Worm (Caenorhabditis elegans): ENCODE measurements around the gene heh-1.

heh-1 gene

ce11 chrIII:3152848-3153247 is 46.5 kb downstream of the heh-1 start, which contains the start of gene C44B11.6:
Gene C44B11.6 (plus strand): TSS chrIII:3153148.
- TF ChIP-seq lin-13 (tag; optimal IDR thresholded peaks at IDR 0.05), result no peak
- no peak for TF ChIP-seq ces-1 (GFP tag; optimal IDR thresholded peaks at IDR 0.05)
- no peak for TF ChIP-seq elt-3 (tag; optimal IDR thresholded peaks at IDR 0.05)
- no peak for TF ChIP-seq ceh-39 (tag; optimal IDR thresholded peaks at IDR 0.05)
- TF ChIP-seq zip-8 (tag; optimal IDR thresholded peaks at IDR 0.05), result no peak
- no peak for TF ChIP-seq unc-39 (tag; optimal IDR thresholded peaks at IDR 0.05)
- no peak for TF ChIP-seq mep-1 (tag; optimal IDR thresholded peaks at IDR 0.05)
- TF ChIP-seq M03D4.4 (tag; optimal IDR thresholded peaks at IDR 0.05), result no peak
- TF ChIP-seq ceh-43 (GFP tag; optimal IDR thresholded peaks at IDR 0.05), result no peak
- TF ChIP-seq nhr-2 (tag; optimal IDR thresholded peaks at IDR 0.05), result no peak
- TF ChIP-seq hlh-1 (tag; optimal IDR thresholded peaks at IDR 0.05), result no peak
- TF ChIP-seq pha-4 (tag; optimal IDR thresholded peaks at IDR 0.05), result no peak

Measured in whole organism, mixed stage, embryonic.